Worm (Caenorhabditis elegans) whole organism, L4 larva: ENCODE results near the gene nuo-4.

Experiments
- F10B5.3 ChIP-seq: sonication (generic microtip); optimal IDR thresholded peaks from 2 replicates; lab custom pipeline; 2016; ENCODE audit warnings: mild to moderate bottlenecking, missing genetic modification characterization, missing compliant biosample characterization
- F37D6.2 ChIP-seq: sonication (generic microtip); optimal IDR thresholded peaks from 2 replicates; lab custom pipeline; 2016; ENCODE audit warnings: mild to moderate bottlenecking, missing genetic modification characterization, missing compliant biosample characterization
- T20F7.1 ChIP-seq: fragments of 200-800 bp; sonication (Bioruptor generic); optimal IDR thresholded peaks from 2 replicates; lab custom pipeline; 2018; ENCODE audit warnings: mild to moderate bottlenecking, missing genetic modification characterization, missing compliant biosample characterization
- T26A8.4 ChIP-seq: fragments of 200-800 bp; sonication (Bioruptor generic); IDR thresholded peaks from 2 replicates; pipeline ENCODE4 v1.3.6; 2022; ENCODE audit warnings: missing genetic modification characterization, missing compliant biosample characterization
- aha-1 ChIP-seq: fragments of 150-350 bp; peaks from one replicate; lab custom pipeline; 2014; ENCODE audit warnings: missing biosample characterization, missing genetic modification characterization
- aly-2 ChIP-seq: sonication (generic microtip); optimal IDR thresholded peaks from 2 replicates; lab custom pipeline; 2018; ENCODE audit warnings: missing biosample characterization, missing genetic modification characterization
- ama-1 ChIP-seq: fragments of 150-350 bp; optimal IDR thresholded peaks from 2 replicates; lab custom pipeline; 2014; ENCODE audit warnings: inconsistent platforms, mixed read lengths
- ceh-32 ChIP-seq: sonication (generic microtip); optimal IDR thresholded peaks from 2 replicates; lab custom pipeline; 2016; ENCODE audit warnings: mild to moderate bottlenecking, missing genetic modification characterization, missing compliant biosample characterization; ENCODE audit not compliant: poor library complexity
- ceh-44 ChIP-seq: fragments of 200-800 bp; sonication (Bioruptor generic); IDR thresholded peaks from 2 replicates; pipeline ENCODE4 v1.3.6; 2022; ENCODE audit warnings: missing genetic modification reagents, missing genetic modification characterization, missing compliant biosample characterization
- ctbp-1 ChIP-seq: fragments of 200-800 bp; sonication (Bioruptor generic); IDR thresholded peaks from 2 replicates; pipeline ENCODE4 v1.3.6; 2022; ENCODE audit warnings: missing genetic modification reagents, missing genetic modification characterization, missing compliant biosample characterization
- daf-12 ChIP-seq: fragments of 150-350 bp; optimal IDR thresholded peaks from 2 replicates; lab custom pipeline; 2014; ENCODE audit warnings: missing biosample characterization, missing genetic modification reagents, missing genetic modification characterization
- daf-16 ChIP-seq, 3 experiments: sonication (generic microtip); optimal IDR thresholded peaks; 2 replicates each; lab custom pipeline; 2016 to 2017; ENCODE audit warnings: missing genetic modification characterization in 3 of 3, missing genetic modification reagents in 3 of 3, mild to moderate bottlenecking in 2 of 3, missing compliant biosample characterization in 2 of 3, missing biosample characterization in 1 of 3, moderate library complexity in 1 of 3
- daf-8 ChIP-seq: fragments of 200-800 bp; sonication (Bioruptor generic); IDR thresholded peaks from 2 replicates; pipeline ENCODE4 v1.3.6; 2022; ENCODE audit warnings: missing genetic modification characterization, missing compliant biosample characterization
- dmd-6 ChIP-seq: fragments of 200-800 bp; sonication (Bioruptor generic); IDR thresholded peaks from 2 replicates; pipeline ENCODE4 v1.3.6; 2022; ENCODE audit warnings: missing genetic modification reagents, missing genetic modification characterization, missing compliant biosample characterization
- duxl-1 ChIP-seq: sonication (generic microtip); optimal IDR thresholded peaks from 2 replicates; lab custom pipeline; 2016; ENCODE audit warnings: mild to moderate bottlenecking, missing genetic modification characterization, moderate library complexity, missing compliant biosample characterization; ENCODE audit not compliant: poor library complexity
- egl-43 ChIP-seq: fragments of 200-800 bp; sonication (Bioruptor generic); IDR thresholded peaks from 2 replicates; pipeline ENCODE4 v1.3.6; 2022; ENCODE audit warnings: missing genetic modification reagents, missing genetic modification characterization, missing compliant biosample characterization
- fkh-10 ChIP-seq: fragments of 150-350 bp; optimal IDR thresholded peaks from 2 replicates; lab custom pipeline; 2014; ENCODE audit warnings: missing biosample characterization, missing genetic modification reagents, missing genetic modification characterization
- gei-8 ChIP-seq: fragments of 200-800 bp; sonication (Bioruptor generic); optimal IDR thresholded peaks from 2 replicates; lab custom pipeline; 2018; ENCODE audit warnings: mild to moderate bottlenecking, missing genetic modification characterization, missing compliant biosample characterization
- jun-1 ChIP-seq: fragments of 150-350 bp; optimal IDR thresholded peaks from 2 replicates; lab custom pipeline; 2014; ENCODE audit warnings: missing biosample characterization, missing genetic modification reagents, missing genetic modification characterization
- lim-7 ChIP-seq: fragments of 200-800 bp; sonication (Bioruptor generic); IDR thresholded peaks from 2 replicates; pipeline ENCODE4 v1.3.6; 2022; ENCODE audit warnings: missing genetic modification characterization, missing compliant biosample characterization
- lir-3 ChIP-seq: sonication (generic microtip); optimal IDR thresholded peaks from 2 replicates; lab custom pipeline; 2016; ENCODE audit warnings: mild to moderate bottlenecking, missing genetic modification characterization, missing compliant biosample characterization
- lsy-2 ChIP-seq, 2 experiments: fragments of 150-350 bp in 1 of 2; sonication (generic microtip) in 1 of 2; optimal IDR thresholded peaks; 2 replicates each; lab custom pipeline; 2014 to 2017; ENCODE audit warnings: missing biosample characterization in 2 of 2, missing genetic modification characterization in 2 of 2
- mdt-29 ChIP-seq: fragments of 200-800 bp; sonication (Bioruptor generic); IDR thresholded peaks from 2 replicates; pipeline ENCODE4 v1.3.6; 2022; ENCODE audit warnings: missing genetic modification reagents, missing genetic modification characterization, missing compliant biosample characterization
- mep-1 ChIP-seq: fragments of 150-350 bp; sonication (generic microtip); optimal IDR thresholded peaks from 3 replicates; lab custom pipeline; 2014; ENCODE audit warnings: missing biosample characterization, missing genetic modification characterization
- nhr-102 ChIP-seq: sonication (generic microtip); optimal IDR thresholded peaks from 2 replicates; lab custom pipeline; 2016; ENCODE audit warnings: mild to moderate bottlenecking, missing genetic modification characterization, moderate library complexity, missing compliant biosample characterization
- nhr-11 ChIP-seq: fragments of 150-350 bp; optimal IDR thresholded peaks from 2 replicates; lab custom pipeline; 2014; ENCODE audit warnings: missing biosample characterization, missing genetic modification characterization
- nhr-111 ChIP-seq: fragments of 200-800 bp; sonication (Bioruptor generic); optimal IDR thresholded peaks from 2 replicates; lab custom pipeline; 2018; ENCODE audit warnings: mild to moderate bottlenecking, missing genetic modification characterization, missing compliant biosample characterization
- nhr-237 ChIP-seq: sonication (generic microtip); optimal IDR thresholded peaks from 2 replicates; lab custom pipeline; 2017; ENCODE audit warnings: missing biosample characterization, missing genetic modification characterization
- nhr-25 ChIP-seq: sonication (generic microtip); optimal IDR thresholded peaks from 2 replicates; lab custom pipeline; 2017; ENCODE audit warnings: missing genetic modification characterization, mild to moderate bottlenecking, missing compliant biosample characterization, antibody characterized with exemption, moderate library complexity, borderline replicate concordance; ENCODE audit not compliant: insufficient read depth
- nhr-28 ChIP-seq: fragments of 150-350 bp; optimal IDR thresholded peaks from 2 replicates; lab custom pipeline; 2014; ENCODE audit warnings: missing biosample characterization, missing genetic modification characterization
- nhr-48 ChIP-seq: sonication (generic microtip); optimal IDR thresholded peaks from 2 replicates; lab custom pipeline; 2016; ENCODE audit warnings: mild to moderate bottlenecking, missing genetic modification characterization, missing compliant biosample characterization
- snpc-4 ChIP-seq: fragments of 150-350 bp; optimal IDR thresholded peaks from 2 replicates; lab custom pipeline; 2014; ENCODE audit warnings: missing biosample characterization, missing genetic modification characterization
- spr-3 ChIP-seq: fragments of 200-800 bp; sonication (Bioruptor generic); optimal IDR thresholded peaks from 2 replicates; lab custom pipeline; 2018; ENCODE audit warnings: mild to moderate bottlenecking, missing genetic modification characterization, missing compliant biosample characterization
- tag-97 ChIP-seq: fragments of 200-800 bp; sonication (Bioruptor generic); IDR thresholded peaks from 2 replicates; pipeline ENCODE4 v1.3.6; 2022; ENCODE audit warnings: missing genetic modification characterization, missing compliant biosample characterization
- unc-62 ChIP-seq, 3 experiments: fragments of 150-350 bp in 1 of 3; sonication (generic microtip); optimal IDR thresholded peaks in 2 of 3; peaks in 1 of 3; 1 replicate in 1 of 3; 2 replicates in 2 of 3; lab custom pipeline; 2014 to 2017; ENCODE audit warnings: missing biosample characterization in 3 of 3, missing genetic modification characterization in 3 of 3, missing genetic modification reagents in 3 of 3, missing genotype in 1 of 3
- zfp-2 ChIP-seq: sonication (generic microtip); optimal IDR thresholded peaks from 2 replicates; lab custom pipeline; 2016; ENCODE audit warnings: mild to moderate bottlenecking, missing genetic modification characterization, missing compliant biosample characterization
- zfp-3 ChIP-seq: fragments of 200-800 bp; sonication (Bioruptor generic); conservative IDR thresholded peaks from 2 replicates; pipeline ENCODE4 v1.3.6; 2022; ENCODE audit warnings: missing genetic modification reagents, missing genetic modification characterization, missing compliant biosample characterization

Gene nuo-4

ce11 chrIII:7162065-7162762 is 3.6 kb upstream of the nuo-4 start, which contains the start of the genes syf-2 and K04G7.1 (continued):
- TF ChIP-seq mdt-29 (GFP tag; lab: Robert Waterston, UW) (peak; percentile 45; the same call in 1 of the 2 replicates), ctbp-1 (GFP tag; lab: Robert Waterston, UW) (peak; percentile 53; the same call in 1 of the 2 replicates), nhr-111 (GFP tag; lab: Kevin White, UChicago) (no peak), dmd-6 (GFP tag; lab: Robert Waterston, UW) (peak; percentile 84), T26A8.4 (peak; percentile 59; the same call in 1 of the 2 replicates), lim-7 (no peak), T20F7.1 (GFP tag; lab: Kevin White, UChicago) (peak; percentile 91), aly-2 (no peak), snpc-4 (no peak), nhr-237 (tag; lab: Kevin White, UChicago) (no peak), ceh-32 (tag; lab: Kevin White, UChicago) (no peak), nhr-102 (tag; lab: Kevin White, UChicago) (peak; percentile 48), duxl-1 (tag; lab: Kevin White, UChicago) (peak; percentile 16), nhr-11 (tag; lab: Kevin White, UChicago) (peak; percentile 85), daf-16 (GFP tag; optimal IDR thresholded peaks at IDR 0.05; lab: Kevin White, UChicago) (peak; percentile 14 to 26), daf-16 (tag; optimal IDR thresholded peaks at IDR 0.05; lab: Kevin White, UChicago) (peak; percentile 65), F10B5.3 (tag; lab: Kevin White, UChicago) (no peak), lir-3 (no peak), gei-8 (GFP tag; lab: Kevin White, UChicago) (no peak), zfp-3 (peak; percentile 81), F37D6.2 (tag; lab: Kevin White, UChicago) (peak; percentile 83), jun-1 (tag; lab: Kevin White, UChicago) (no peak), nhr-28 (tag; lab: Kevin White, UChicago) (peak; percentile 76), lsy-2 (tag; optimal IDR thresholded peaks at IDR 0.05; lab: Kevin White, UChicago) (peak; percentile 47 to 96), ceh-44 (GFP tag; lab: Robert Waterston, UW) (no peak), spr-3 (GFP tag; lab: Kevin White, UChicago) (no peak), unc-62 (GFP tag; optimal IDR thresholded peaks at IDR 0.05 in 1 of 2; lab: Kevin White, UChicago) (peak in 1 of 2 experiments; percentile 62), unc-62 (tag; optimal IDR thresholded peaks at IDR 0.05; lab: Kevin White, UChicago) (no peak), nhr-25 (tag; lab: Kevin White, UChicago) (peak; percentile 45), fkh-10 (peak; percentile 88), egl-43 (GFP tag; lab: Robert Waterston, UW) (peak; percentile 67; the same call in 1 of the 2 replicates)

- TF ChIP-seq tag-97 (GFP tag; lab: Robert Waterston, UW) (no peak), mep-1 (tag; lab: Kevin White, UChicago) (no peak), lim-7 (no peak), nhr-48 (tag; lab: Kevin White, UChicago) (no peak), ama-1 (lab: Kevin White, UChicago) (no peak), daf-12 (tag; lab: Kevin White, UChicago) (no peak), zfp-2 (tag; lab: Kevin White, UChicago) (no peak)
These were observed 2.4 kb upstream of the nuo-4 start, which contains the start of gene rnp-7 for ce11 chrIII:7161055-7161454. Gene rnp-7, minus strand, starts transcription at chrIII:7161155.

ce11 chrIII:7159246-7159645 is 637 bp upstream of the nuo-4 start:
- TF ChIP-seq unc-62 (GFP tag; optimal IDR thresholded peaks at IDR 0.05 in 1 of 2; lab: Kevin White, UChicago) (peak in 1 of 2 experiments; percentile 64), unc-62 (tag; optimal IDR thresholded peaks at IDR 0.05; lab: Kevin White, UChicago) (no peak), daf-8 (no peak), aha-1 (tag; lab: Kevin White, UChicago) (peak; percentile 66)
